Worm (Caenorhabditis elegans): Measurements from ENCODE around the gene math-5.
A peak's percentile ranks its signal among the peaks of the same experiment; 100 is the strongest.

Gene math-5

DNA sequence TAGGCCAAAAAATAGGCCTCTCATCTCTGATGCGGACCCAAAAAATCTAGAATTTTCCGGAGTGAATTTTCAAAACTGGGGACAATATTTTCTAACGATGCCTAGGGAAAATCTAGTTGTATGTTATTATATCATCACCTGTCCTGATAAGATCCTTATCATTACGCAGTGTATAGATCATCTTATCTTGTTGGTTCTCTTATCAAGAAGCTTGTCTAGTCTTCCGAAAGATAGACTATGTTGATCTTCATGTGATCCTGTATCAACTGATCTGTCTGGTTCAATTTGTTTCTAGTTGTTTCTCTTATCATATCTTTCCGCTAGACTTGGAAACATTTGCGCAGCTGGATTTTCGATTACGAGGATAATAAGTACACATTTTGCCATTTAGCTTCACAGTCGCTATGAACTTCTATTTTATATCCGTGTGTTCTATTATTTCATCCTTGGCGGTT, 31.7 kb downstream of the math-5 start, which contains the start of gene C52E2.3:
Gene C52E2.3 (plus strand): TSS at position 405 of the 455 bp plus-strand sequence.
- TF ChIP-seq K11D2.4 (GFP tag; IDR thresholded peaks at IDR 0.05) (no peak), snpc-1.3 (tag; optimal IDR thresholded peaks at IDR 0.05; ENCODE audit: insufficient read depth) (no peak), dpff-1 (tag; optimal IDR thresholded peaks at IDR 0.05) (no peak), bed-1 (GFP tag; IDR thresholded peaks at IDR 0.05) (no peak), ZK185.1 (tag; optimal IDR thresholded peaks at IDR 0.05; ENCODE audit: poor library complexity, severe bottlenecking) (no peak), bed-2 (GFP tag; IDR thresholded peaks at IDR 0.05) (no peak), ets-4 (GFP tag; optimal IDR thresholded peaks at IDR 0.05) (no peak)

DNA sequence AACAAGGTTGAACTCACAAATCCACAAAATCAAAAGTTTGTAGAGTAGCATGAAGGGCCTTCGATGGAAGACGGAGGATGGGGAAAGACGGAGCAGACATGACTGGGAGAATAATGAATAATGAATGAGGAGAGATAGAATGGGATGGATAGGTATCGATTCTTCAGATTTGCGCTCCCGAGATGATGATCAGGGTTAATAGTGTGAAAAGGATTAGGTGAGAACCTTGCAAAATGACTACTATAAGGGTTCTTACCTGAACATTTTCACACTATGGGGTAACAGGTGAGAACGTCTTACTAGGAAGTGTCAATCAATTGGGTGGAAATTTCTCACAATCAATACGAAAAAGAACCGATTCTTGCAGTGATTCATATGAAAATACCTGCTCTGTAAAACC, 32.3 kb downstream of the math-5 start, which contains the start of gene fbxb-96:
Gene fbxb-96 (minus strand): TSS at position 101 of the 400 bp plus-strand sequence.
- no peak for TF ChIP-seq unc-130 (GFP tag; optimal IDR thresholded peaks at IDR 0.05)
- TF ChIP-seq ceh-91 (GFP tag; IDR thresholded peaks at IDR 0.05): no peak
- TF ChIP-seq B0336.3 (GFP tag; IDR thresholded peaks at IDR 0.05): no peak
- no peak for TF ChIP-seq T07F8.4 (tag; optimal IDR thresholded peaks at IDR 0.05)
- no peak for TF ChIP-seq F37B4.10 (GFP tag; IDR thresholded peaks at IDR 0.05)
- TF ChIP-seq F57A8.1 (GFP tag; optimal IDR thresholded peaks at IDR 0.05): no peak
- TF ChIP-seq athp-1 (tag; optimal IDR thresholded peaks at IDR 0.05): no peak
- no peak for TF ChIP-seq dpl-1 (GFP tag; optimal IDR thresholded peaks at IDR 0.05)
- TF ChIP-seq ZK185.1 (tag; optimal IDR thresholded peaks at IDR 0.05; ENCODE audit: poor library complexity, severe bottlenecking): no peak
- TF ChIP-seq let-526 (GFP tag; IDR thresholded peaks at IDR 0.05): no peak
- no peak for TF ChIP-seq snpc-1.1 (tag; optimal IDR thresholded peaks at IDR 0.05; ENCODE audit: insufficient read depth)
- no peak for TF ChIP-seq F10E7.11 (tag; optimal IDR thresholded peaks at IDR 0.05)
- no peak for TF ChIP-seq akir-1 (GFP tag; optimal IDR thresholded peaks at IDR 0.05)

DNA sequence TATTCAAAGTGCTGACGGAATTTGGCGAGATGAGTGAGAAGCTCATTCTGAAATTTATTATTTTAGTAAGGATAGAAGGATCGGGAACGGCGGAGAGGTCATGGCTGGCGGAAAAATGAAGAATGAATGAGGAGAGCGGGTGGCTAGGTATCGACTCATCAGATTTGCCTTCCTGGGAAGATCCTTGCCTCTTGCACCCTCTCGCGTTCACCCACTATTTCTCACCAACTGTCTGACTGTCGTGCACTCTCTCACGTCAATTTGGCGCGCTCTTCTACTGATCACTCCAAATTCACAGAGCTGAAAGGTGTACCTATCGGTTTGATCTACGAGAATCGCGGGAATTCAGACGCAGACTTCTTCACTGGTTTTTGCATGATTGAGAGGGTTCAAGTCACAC, 34.5 kb downstream of the math-5 start, which contains the start of gene fbxb-97:
Gene fbxb-97 (minus strand): TSS at position 53 of the 400 bp plus-strand sequence.
- TF ChIP-seq F10E7.11 (tag; optimal IDR thresholded peaks at IDR 0.05) (no peak), hmg-1.2 (GFP tag; IDR thresholded peaks at IDR 0.05) (peak; percentile 20; the same call in 1 of the 2 replicates), madf-6 (GFP tag; IDR thresholded peaks at IDR 0.05) (peak; percentile 42; the same call in 1 of the 2 replicates)

DNA sequence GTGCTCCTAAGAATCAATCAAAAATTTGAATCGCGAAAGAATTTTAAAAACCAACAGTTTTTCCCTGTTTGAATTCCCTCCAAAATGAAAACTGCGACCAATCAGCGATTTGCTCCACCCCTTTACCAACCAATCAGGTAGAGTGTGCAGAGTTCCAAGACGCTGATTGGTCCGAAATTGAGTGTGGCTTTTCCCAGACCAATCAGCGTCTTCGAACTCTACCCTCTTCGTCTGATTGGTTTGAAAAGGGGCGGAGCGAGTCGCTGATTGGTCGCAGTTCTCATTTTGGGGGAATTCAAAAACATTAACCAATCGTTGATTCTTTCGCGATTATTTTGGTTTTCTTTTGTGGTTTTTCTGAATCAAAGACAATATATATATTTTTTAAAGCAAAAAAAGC, 38.1 kb downstream of the math-5 start:
- TF ChIP-seq F52B5.7 (tag; optimal IDR thresholded peaks at IDR 0.05) (no peak), gei-17 (GFP tag; optimal IDR thresholded peaks at IDR 0.05) (no peak), lin-40 (tag; optimal IDR thresholded peaks at IDR 0.05) (no peak), ceh-58 (GFP tag; IDR thresholded peaks at IDR 0.05) (no peak), dpff-1 (tag; optimal IDR thresholded peaks at IDR 0.05) (no peak), nfyb-1 (GFP tag; IDR thresholded peaks at IDR 0.05) (peak; percentile 58; the same call in 1 of the 2 replicates)

DNA sequence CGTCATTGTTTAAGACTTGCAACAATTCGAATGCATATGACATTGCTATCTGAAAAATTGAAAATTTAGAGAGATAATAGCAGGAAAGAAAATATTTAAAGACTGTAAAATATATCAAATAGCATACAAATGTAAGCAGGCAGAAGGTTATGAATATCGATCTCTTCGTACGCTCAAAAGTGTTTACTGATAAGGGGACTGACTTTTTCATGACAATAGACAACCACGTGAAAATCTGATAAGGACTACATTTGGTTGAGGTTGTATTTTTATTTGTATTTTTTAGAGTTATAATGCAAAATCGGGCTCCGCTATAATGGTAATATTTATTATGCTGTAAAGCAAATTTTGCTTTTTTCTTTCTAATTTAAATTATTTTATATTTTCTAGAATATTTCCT, 39.7 kb downstream of the math-5 start, which contains the start of the genes C52E2.5 and C52E2.4:
Gene C52E2.5 (minus strand): TSS at position 43 of the 400 bp plus-strand sequence.
Gene C52E2.4 (plus strand): TSS at position 252 of the 400 bp plus-strand sequence.
- TF ChIP-seq nhr-80 (tag; optimal IDR thresholded peaks at IDR 0.05) (peak; percentile 60), rec-8 (tag; optimal IDR thresholded peaks at IDR 0.05) (no peak)

DNA sequence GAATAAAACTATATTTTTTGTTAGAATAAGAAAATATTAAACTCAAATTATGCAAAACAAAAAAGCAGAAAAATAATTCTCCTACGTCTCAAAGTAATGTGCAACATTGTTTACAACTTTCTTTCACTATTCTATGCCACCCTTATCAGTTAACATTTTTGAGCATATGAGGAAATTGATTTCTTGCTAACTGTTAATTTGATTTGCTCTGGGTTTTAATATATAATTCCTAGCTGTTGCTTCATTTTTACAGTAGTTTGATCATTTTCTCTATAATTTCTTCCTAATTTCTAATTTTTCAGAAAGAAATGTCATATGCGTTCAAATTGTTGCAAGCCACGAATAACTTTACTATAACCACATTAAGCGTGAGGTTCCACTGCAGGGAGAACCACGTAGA, 46.4 kb downstream of the math-5 start, which contains the start of gene T08E11.1:
Gene T08E11.1 (plus strand): TSS at position 301 of the 400 bp plus-strand sequence.
- TF ChIP-seq sdz-38 (tag; optimal IDR thresholded peaks at IDR 0.05) (no peak), let-607 (tag; optimal IDR thresholded peaks at IDR 0.05) (no peak), unc-62 (GFP tag; optimal IDR thresholded peaks at IDR 0.05) (no peak), ztf-22 (GFP tag; optimal IDR thresholded peaks at IDR 0.05) (no peak), dpff-1 (tag; optimal IDR thresholded peaks at IDR 0.05) (no peak), lin-35 (GFP tag; optimal IDR thresholded peaks at IDR 0.05) (no peak), dpl-1 (GFP tag; optimal IDR thresholded peaks at IDR 0.05) (no peak), repo-1 (tag; optimal IDR thresholded peaks at IDR 0.05) (no peak), lag-1 (GFP tag; IDR thresholded peaks at IDR 0.05) (no peak), hrde-1 (tag; optimal IDR thresholded peaks at IDR 0.05; ENCODE audit: borderline replicate concordance) (no peak), ceh-79 (tag; optimal IDR thresholded peaks at IDR 0.05) (no peak), sptf-2 (GFP tag; optimal IDR thresholded peaks at IDR 0.05) (no peak), nhr-179 (tag; optimal IDR thresholded peaks at IDR 0.05) (no peak), egl-18 (GFP tag; IDR thresholded peaks at IDR 0.05) (no peak)
